Fruit fly (Drosophila melanogaster): ENCODE results near the gene RpLP0.

Gene RpLP0

dm6 chr3L:22065694-22066093 lies 10.0 kb upstream of the RpLP0 start, which contains the start of gene CG14561 (continued):
- TF ChIP-seq Six4 (GFP tag; optimal IDR thresholded peaks at IDR 0.05) = no peak
- peak; percentile 22; the same call in 1 of the 2 replicates for TF ChIP-seq sisA (GFP tag; IDR thresholded peaks at IDR 0.05)
- TF ChIP-seq p53 (GFP tag; optimal IDR thresholded peaks at IDR 0.05) = peak; percentile 2
- peak; percentile 85 for TF ChIP-seq CG1603 (tag; optimal IDR thresholded peaks at IDR 0.05)
- peak; percentile 14; the same call in 1 of the 2 replicates for TF ChIP-seq Xrp1 (GFP tag; IDR thresholded peaks at IDR 0.05)
- TF ChIP-seq CG11093 (GFP tag; IDR thresholded peaks at IDR 0.05) = no peak
- peak; percentile 63 for TF ChIP-seq HmgD (GFP tag; optimal IDR thresholded peaks at IDR 0.05)
- peak; percentile 65 for TF ChIP-seq CG17829 (tag; optimal IDR thresholded peaks at IDR 0.05)
- TF ChIP-seq da (GFP tag; optimal IDR thresholded peaks at IDR 0.05) = no peak
- TF ChIP-seq prd (optimal IDR thresholded peaks at IDR 0.05) = no peak
- TF ChIP-seq prd (GFP tag; IDR thresholded peaks at IDR 0.05) = peak; percentile 26; the same call in 1 of the 3 replicates
- TF ChIP-seq bab2 (GFP tag; optimal IDR thresholded peaks at IDR 0.05) = peak; percentile 22
- TF ChIP-seq Scr (GFP tag; IDR thresholded peaks at IDR 0.05; ENCODE audit: partially characterized antibody) = peak; percentile 93
- TF ChIP-seq CG17802 (tag; optimal IDR thresholded peaks at IDR 0.05) = no peak
- TF ChIP-seq TFAM (GFP tag; optimal IDR thresholded peaks at IDR 0.05) = no peak
- no peak for TF ChIP-seq br (optimal IDR thresholded peaks at IDR 0.05)
- TF ChIP-seq twi (tag; optimal IDR thresholded peaks at IDR 0.05) = peak; percentile 7
- TF ChIP-seq pan (optimal IDR thresholded peaks at IDR 0.05) = no peak
- no peak for TF ChIP-seq pan (GFP tag; optimal IDR thresholded peaks at IDR 0.05 in 1 of 2, IDR thresholded peaks at IDR 0.05 in 1 of 2)
- peak; percentile 63 for TF ChIP-seq lilli (GFP tag; optimal IDR thresholded peaks at IDR 0.05)
- no peak for TF ChIP-seq Adf1 (GFP tag; IDR thresholded peaks at IDR 0.05)
- no peak for TF ChIP-seq CG17612 (GFP tag; IDR thresholded peaks at IDR 0.05)
- TF ChIP-seq CG9215 (GFP tag; IDR thresholded peaks at IDR 0.05) = no peak
- peak; percentile 47; the same call in 1 of the 2 replicates for TF ChIP-seq slbo (GFP tag; IDR thresholded peaks at IDR 0.05)
- TF ChIP-seq otp (GFP tag; IDR thresholded peaks at IDR 0.05) = no peak
- peak; percentile 31 for TF ChIP-seq CoRest (tag; optimal IDR thresholded peaks at IDR 0.05)
- no peak for TF ChIP-seq wek (GFP tag; optimal IDR thresholded peaks at IDR 0.05)
- peak; percentile 10 for TF ChIP-seq CG4282 (GFP tag; optimal IDR thresholded peaks at IDR 0.05)
- no peak for TF ChIP-seq grn (GFP tag; optimal IDR thresholded peaks at IDR 0.05)
- peak; percentile 17 for TF ChIP-seq nmo (GFP tag; optimal IDR thresholded peaks at IDR 0.05)
- TF ChIP-seq CG4854 (GFP tag; optimal IDR thresholded peaks at IDR 0.05) = no peak
- peak; percentile 35 for TF ChIP-seq CG8924 (tag; optimal IDR thresholded peaks at IDR 0.05)
- TF ChIP-seq hkb (optimal IDR thresholded peaks at IDR 0.05) = no peak
- no peak for TF ChIP-seq hkb (GFP tag; IDR thresholded peaks at IDR 0.05)
- no peak for TF ChIP-seq CG7928 (GFP tag; optimal IDR thresholded peaks at IDR 0.05)
- peak; percentile 96 for TF ChIP-seq amos (GFP tag; IDR thresholded peaks at IDR 0.05; ENCODE audit: partially characterized antibody)
- peak; percentile 9 for TF ChIP-seq Chrac-16 (GFP tag; optimal IDR thresholded peaks at IDR 0.05)
- no peak for TF ChIP-seq Hand (GFP tag; optimal IDR thresholded peaks at IDR 0.05)
- peak; percentile 15 for TF ChIP-seq Side (GFP tag; optimal IDR thresholded peaks at IDR 0.05)
- peak; percentile 69 for TF ChIP-seq Sin3A (optimal IDR thresholded peaks at IDR 0.05)
- no peak for TF ChIP-seq CG31365 (tag; optimal IDR thresholded peaks at IDR 0.05)
- peak; percentile 16; the same call in 1 of the 2 replicates for TF ChIP-seq vvl (GFP tag; IDR thresholded peaks at IDR 0.05)
- TF ChIP-seq CG13296 (GFP tag; optimal IDR thresholded peaks at IDR 0.05) = no peak
- peak; percentile 54 for TF ChIP-seq CG12659 (GFP tag; optimal IDR thresholded peaks at IDR 0.05)
- peak; percentile 12 for TF ChIP-seq grau (tag; optimal IDR thresholded peaks at IDR 0.05)
- no peak for TF ChIP-seq lbe (GFP tag; optimal IDR thresholded peaks at IDR 0.05)
- peak; percentile 31; the same call in 1 of the 3 replicates for TF ChIP-seq zfh1 (GFP tag; IDR thresholded peaks at IDR 0.05)
- TF ChIP-seq ci (GFP tag; IDR thresholded peaks at IDR 0.05) = peak; percentile 34; the same call in 2 of the 3 replicates
- TF ChIP-seq HHEX (GFP tag; optimal IDR thresholded peaks at IDR 0.05) = no peak
- TF ChIP-seq knrl (GFP tag; IDR thresholded peaks at IDR 0.05; ENCODE audit: partially characterized antibody) = peak; percentile 94
- no peak for TF ChIP-seq CG3726 (GFP tag; IDR thresholded peaks at IDR 0.05)
- no peak for TF ChIP-seq wor (GFP tag; IDR thresholded peaks at IDR 0.05)
- TF ChIP-seq Ravus (GFP tag; IDR thresholded peaks at IDR 0.05) = no peak
